Fruit fly (Drosophila melanogaster): Measurements from ENCODE around the gene InR.
A peak's percentile ranks its signal among the peaks of the same experiment; 100 is the strongest.

The InR gene

DNA sequence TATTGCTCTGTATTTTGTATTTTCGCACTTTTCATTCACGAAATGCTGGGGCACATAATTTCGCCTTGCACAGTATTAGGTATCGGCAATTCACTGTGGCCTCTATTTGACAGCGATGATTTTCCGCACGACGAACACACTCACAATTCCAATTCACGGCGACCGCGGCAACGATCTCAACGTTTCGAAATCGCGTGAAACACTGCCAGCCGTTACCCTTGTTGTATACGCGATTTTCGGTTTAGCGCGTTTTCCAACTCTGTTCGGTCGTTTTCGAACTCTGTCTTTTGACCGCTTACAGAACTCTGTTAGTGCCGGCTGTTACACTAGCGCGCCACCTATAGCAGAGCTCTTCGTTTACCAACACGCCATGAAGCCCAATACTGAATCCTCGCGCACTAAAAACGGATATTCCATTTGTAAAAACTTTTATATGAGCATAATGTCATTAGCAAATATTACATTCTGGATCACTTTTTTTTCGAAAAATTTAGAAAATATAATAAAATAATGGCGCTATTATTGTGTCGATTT lies at the start of gene InR:
Gene InR (minus strand): TSS at position 205 of the 534 bp plus-strand sequence.
- TF ChIP-seq noc (tag; optimal IDR thresholded peaks at IDR 0.05), result peak; percentile 51

DNA sequence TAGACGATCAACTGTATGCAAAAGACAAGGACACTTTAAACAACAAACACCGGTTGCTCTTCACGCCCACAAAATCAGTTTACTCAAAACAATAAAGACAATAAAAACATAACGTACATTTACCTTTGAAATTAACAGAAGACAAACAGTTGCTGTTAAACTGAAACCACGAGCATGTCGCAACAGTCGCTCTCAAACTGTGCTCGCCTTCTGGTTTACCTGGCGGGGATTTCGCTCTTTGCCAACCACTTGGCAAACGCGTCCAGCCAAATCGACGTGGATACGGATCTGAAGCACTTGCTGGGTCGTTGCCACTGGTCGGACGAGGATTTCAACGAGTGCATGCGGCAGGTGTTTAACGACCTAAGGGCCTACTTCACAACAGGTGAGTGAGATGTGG lies 46.3 kb upstream of the InR start:
- no peak for TF ChIP-seq noc (tag; optimal IDR thresholded peaks at IDR 0.05)

DNA sequence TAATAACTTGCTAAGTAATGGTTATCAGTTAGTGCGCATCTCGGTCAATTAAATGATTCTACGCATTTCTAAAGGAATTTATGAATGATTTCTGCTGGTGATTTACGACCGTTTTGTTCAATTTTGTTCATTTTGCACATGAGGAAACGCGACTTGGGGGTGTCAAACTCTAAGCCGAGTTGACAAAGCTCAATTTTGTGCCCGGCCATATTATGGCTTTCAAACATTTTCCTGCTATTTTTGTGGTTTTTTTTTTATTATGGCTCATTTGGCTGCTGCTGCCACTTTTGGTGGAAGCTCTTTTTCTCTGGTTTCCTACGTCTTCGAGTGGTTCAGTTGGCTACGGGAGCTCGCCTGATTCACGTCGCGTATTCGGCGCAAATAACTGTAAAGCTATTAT lies 45.0 kb upstream of the InR start, which contains the start of gene Jhbp16:
Gene Jhbp16 (plus strand): TSS at position 301 of the 400 bp plus-strand sequence.
- TF ChIP-seq noc (tag; optimal IDR thresholded peaks at IDR 0.05), result no peak

DNA sequence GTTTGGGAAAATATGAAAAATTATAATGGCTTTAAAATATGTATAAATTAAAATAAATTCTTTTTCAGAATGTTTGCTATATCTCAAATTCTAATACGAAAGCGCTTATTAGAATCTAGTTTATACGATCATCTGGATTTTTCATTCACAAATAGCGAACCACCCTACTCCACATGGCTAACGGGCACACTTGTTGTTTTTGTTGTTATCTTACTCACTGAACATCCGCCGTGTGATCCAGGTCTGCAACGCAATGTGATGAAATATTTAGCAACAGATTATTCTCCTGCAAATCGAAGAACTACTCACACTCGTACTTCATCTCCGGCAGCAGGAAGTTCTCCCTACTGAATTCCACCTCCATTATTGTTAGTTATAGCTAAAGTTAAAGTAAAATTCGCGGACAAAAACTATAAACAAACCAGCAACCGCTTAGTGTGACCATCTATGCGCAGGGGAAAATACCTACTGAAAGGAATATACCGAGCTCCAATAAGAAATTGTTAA lies 43.4 kb upstream of the InR start, which contains the start of gene Archease:
Gene Archease (minus strand): TSS at position 472 of the 507 bp plus-strand sequence.
- no peak for TF ChIP-seq noc (tag; optimal IDR thresholded peaks at IDR 0.05)

DNA sequence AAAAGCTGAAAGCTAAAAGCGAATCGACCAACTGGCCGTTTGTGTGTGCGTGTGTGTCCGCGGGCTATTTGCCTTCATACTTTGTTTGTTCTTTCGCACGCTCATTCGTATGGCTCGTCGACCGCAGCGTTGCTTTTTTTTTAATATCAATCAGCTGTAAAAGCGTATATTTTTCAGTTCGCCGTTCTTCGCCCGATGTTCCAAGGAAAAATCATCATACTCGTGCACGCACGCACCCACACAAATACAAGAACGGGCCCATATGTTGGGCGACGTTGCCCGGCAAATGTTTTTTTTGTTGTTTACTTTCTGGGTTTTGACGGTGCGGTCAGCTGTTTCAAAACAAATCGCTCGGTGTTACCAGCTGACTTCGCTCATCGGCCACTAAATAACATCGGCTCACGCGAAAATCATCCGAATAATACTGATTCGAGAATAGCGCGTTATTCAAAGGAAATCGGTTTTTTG lies 41.6 kb upstream of the InR start, which contains the start of gene E2f1:
Gene E2f1 (minus strand): TSS at position 213 of the 468 bp plus-strand sequence.
- TF ChIP-seq noc (tag; optimal IDR thresholded peaks at IDR 0.05), result no peak

DNA sequence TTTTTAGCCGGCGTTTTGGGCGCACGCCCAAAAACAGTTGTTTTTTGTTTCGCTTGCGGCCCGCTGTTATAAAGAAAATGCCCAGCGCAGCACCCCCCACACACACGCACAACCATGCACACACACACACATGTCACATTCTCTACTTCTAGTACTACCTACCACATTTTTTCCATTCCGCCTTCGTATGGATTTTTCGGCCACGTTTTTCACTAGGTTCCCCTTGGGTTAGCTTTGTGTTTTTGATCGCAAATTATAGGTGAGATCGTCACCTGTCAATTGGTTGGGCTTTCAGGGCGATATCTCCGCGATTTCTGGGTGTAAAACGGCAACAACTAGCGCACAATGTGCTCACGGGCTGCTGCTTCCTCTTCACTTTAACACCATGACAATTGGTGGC lies 40.9 kb upstream of the InR start:
- no peak for TF ChIP-seq noc (tag; optimal IDR thresholded peaks at IDR 0.05)

DNA sequence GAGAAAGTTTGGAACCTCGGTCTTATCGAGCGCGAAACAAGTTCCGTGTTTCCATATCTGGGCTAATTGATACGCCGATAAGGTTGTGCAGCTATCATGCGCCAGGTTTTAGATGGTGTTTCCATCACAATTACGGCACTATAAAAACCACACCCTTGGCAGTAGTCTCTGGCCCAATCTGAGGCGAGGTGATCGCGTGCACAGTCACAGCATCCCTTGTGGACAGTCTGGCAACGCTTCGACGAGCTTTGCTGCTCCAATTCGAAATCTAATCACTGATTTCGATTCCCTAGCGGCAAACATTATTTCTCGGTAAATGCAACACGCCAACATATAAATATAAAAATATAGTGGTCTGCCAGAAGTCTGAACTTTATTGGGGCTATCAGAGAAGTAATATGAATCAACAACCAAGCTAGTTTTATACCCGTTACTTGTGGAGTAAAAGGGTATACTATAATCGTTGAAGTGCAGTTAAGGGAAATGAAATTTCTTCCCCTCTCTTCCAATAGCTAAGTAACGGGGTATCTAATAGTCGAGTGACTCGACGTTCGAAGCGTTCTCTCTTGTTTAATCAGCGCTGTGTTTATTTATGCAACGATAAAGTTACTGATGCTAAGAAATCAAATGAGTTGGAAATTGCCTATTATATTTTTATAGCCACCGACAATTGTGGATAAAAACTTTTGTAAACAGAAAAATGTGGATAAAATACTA lies 39.8 kb upstream of the InR start:
- TF ChIP-seq noc (tag; optimal IDR thresholded peaks at IDR 0.05), result no peak

DNA sequence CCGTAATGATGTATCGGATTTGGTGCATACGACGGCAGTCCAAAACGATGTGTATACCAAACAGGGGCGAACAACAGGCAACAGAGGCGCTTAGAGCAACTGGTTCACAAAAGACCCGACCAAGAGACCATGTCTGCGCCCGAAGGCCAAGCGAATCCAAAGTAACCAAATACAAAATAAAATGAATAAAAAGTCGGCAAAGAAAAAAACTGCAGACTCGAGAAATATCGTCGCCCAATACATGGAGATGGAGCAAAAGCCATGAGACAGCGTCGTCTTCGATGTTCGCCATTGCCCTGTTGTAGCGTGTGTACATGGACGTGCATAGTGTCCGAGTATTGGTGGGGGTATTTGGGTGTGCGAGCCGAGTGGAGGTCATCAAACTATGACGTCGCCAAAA lies 39.2 kb upstream of the InR start:
- no peak for TF ChIP-seq noc (tag; optimal IDR thresholded peaks at IDR 0.05)

DNA sequence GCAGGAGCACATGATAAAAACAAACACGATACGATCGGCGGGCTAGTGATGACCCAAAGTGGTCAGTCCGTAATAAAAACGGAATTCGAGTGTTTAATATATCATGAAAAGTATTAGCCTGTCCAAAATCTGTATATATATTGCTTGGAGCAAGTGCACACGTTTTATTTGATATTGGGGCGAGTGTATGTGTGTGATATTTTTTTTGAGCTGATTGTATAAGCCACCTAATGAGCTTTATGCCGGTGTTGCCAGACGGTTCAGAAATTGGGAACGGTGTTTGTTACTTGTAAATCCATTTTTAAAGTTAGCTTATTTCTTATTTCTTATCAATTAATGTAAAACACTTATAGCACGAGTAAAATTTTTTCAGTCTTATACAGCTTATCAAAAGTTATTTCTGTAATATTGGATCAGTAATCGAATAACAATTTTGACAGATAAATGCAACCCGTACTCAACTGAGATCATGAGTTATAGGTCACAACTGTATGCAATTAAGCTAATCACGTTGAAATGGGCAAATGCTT lies 38.4 kb upstream of the InR start:
- no peak for TF ChIP-seq noc (tag; optimal IDR thresholded peaks at IDR 0.05)

DNA sequence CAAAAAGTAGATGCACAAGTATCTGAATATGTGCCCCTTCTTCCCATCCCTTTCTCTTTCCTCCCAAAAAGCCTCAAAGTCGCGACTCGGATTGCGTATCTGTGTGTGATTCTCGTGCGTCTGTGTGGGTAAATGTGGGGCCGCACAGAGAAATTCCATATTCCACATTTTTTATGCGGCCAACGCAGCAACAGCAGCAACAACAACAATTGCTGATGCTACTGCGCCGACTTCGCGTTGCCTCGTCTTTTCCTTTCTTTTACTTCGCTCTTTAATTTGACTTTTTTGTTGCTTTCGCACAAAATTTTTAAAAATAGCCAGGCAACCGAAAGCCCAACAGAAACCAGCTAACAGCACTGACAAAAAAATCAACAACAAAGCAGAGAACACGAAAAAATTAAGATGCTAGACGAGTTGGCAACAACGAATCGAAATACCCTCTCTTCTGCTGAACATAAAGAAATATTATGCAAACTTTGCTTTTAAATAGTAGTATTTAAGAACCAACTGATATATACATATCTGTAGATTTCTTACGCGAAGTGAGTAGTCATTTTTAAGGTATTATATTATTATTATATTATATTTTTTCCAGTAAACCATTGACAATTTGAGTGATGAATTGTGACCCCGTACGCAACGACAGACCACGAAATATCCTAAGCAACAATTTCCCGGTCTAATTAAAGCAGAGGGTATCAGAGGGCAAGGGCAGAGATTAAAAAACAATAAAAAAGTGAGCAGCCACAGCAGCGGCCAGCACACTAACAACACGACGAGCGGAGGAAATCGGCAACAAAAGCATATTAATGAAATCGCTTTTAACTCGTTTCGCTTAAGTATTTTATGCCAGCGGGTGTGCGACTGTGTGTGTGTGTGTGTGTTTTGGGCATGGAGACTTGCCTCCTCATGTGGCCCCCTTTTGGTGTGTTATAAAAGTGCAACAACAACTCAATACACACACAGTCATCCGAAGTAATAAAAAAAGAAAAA lies 37.7 kb upstream of the InR start:
- peak; percentile 67 for TF ChIP-seq noc (tag; optimal IDR thresholded peaks at IDR 0.05)

DNA sequence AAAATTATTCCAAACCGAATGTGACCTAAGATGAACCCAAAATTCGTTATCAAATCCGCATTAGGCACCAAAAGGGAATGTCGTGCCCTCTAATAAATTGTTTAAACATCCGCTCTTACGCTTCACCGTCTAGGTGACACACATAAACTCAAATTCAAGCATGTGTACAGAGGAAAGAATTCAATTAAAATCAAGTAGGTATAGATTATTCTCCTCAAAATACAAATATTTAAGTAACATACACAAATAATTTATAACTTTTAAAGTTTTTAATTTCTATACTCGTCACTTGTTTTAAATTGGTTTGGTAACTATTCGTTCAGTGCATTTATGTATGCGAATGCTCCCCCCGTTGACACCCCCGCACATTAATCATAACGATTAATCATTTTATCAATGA lies 36.3 kb upstream of the InR start:
- TF ChIP-seq noc (tag; optimal IDR thresholded peaks at IDR 0.05), result no peak

DNA sequence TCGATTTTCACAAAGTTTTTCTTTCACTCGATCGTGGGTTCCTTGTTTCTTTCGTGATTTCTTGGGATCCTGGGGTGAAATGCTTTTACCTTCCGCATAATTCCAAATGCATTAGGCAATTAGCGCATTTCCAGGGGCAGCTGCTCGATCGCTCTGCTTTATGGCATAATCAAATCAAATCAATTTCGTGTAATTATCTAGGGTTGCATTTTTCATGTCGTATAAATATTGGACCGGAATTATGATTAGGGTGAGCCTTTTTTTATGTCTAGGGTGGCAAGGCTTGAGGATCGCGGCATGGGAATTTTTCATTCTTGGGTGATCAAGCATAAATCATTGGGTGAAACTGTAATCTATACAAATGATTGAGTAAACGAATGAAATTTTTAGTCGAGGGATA lies 35.6 kb upstream of the InR start:
- no peak for TF ChIP-seq noc (tag; optimal IDR thresholded peaks at IDR 0.05)

DNA sequence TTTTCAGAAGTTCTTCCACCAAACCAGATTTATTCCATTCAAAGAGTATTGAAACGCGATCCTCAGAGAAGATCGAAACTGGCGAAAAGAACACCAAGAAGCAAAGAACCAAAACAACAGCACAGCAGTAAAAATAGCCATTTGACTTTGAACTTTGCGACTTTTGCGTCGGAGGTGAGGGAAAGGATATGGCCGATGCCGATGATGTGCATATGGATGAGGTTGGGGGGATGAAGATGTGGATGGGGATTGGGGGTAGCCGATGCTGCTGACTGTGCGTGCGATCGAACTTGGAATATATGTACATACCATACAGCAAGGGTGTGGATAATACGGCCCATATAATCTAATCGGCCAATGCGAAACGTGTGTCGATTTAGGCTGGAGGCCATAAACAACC lies 34.3 kb upstream of the InR start:
- TF ChIP-seq noc (tag; optimal IDR thresholded peaks at IDR 0.05), result no peak

DNA sequence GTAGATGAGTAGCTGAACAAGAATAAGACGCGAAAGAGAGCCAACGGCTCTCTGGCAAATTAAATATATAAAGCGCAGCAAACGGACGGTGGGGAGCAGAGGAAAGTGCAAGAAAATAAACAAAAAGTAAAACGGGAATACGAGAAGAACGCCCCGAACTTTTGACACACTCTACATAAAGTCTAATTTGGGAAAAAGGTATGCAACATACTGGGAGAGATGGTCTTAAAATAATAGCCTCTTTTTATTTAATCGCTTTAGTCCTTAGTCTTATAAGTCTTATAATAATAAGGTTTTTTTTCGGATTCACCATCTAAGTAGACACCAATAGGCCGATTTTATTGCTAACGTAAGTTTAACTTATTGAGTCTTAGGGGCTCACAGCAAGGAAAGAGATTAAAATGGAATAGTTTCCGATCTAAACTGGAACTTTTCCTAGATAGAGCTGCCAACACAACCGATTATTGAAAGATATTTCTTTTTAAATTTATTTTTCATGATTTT lies 33.8 kb upstream of the InR start:
- no peak for TF ChIP-seq noc (tag; optimal IDR thresholded peaks at IDR 0.05)

DNA sequence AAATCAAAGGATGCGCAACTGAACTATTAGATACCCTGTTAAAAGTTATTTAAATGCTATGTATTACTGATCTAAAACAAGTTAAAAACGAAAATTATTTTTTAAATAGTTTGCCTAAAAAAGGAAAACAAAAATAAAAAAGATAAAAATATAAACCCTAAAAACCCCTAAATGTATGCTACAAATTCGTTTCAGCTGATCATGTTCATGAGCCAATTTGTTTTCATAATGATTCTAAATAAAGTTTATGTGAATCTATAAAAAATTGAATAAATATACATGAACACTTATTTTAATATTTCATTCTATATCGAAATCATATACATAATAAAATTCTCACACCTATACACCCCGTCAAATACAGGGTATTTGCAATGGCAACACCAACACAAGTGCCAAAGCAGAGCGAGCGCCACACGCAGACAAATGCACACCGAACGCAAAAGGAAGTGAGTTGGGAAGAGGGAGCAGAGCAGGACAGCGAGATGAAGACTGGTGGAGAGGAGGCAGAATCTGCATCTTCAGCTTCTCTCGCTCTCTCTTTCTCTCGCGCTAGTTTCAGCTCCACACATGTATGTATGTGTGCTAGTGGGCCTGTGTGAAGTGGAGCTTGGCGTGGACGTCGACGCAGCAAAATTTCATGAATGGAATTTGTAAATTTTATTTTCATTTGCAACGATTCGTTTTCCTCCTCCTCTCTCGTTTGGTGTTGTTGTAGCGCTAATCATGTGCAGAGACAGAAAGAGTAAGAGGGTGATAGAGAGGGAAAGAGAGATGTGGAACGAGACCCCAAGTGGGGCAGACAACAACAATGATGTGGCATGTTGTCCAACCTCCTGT lies 32.1 kb upstream of the InR start:
- no peak for TF ChIP-seq noc (tag; optimal IDR thresholded peaks at IDR 0.05)

Data from whole organism, larva.